Worm (Caenorhabditis elegans) whole organism, L3 larva: ENCODE results near the gene acbp-4.

Experiments used
- fkh-10 ChIP-seq: sonication (generic microtip); optimal IDR thresholded peaks from 2 replicates; lab custom pipeline; 2017; ENCODE audit warnings: missing biosample characterization, missing genetic modification reagents, missing genetic modification characterization
- jun-1 ChIP-seq: fragments of 150-350 bp; optimal IDR thresholded peaks from 2 replicates; lab custom pipeline; 2014; ENCODE audit warnings: missing biosample characterization, missing genetic modification reagents, missing genetic modification characterization
- nfya-1 ChIP-seq: sonication (generic microtip); optimal IDR thresholded peaks from 2 replicates; lab custom pipeline; 2017; ENCODE audit warnings: missing genetic modification characterization, mild to moderate bottlenecking, missing compliant biosample characterization, antibody characterized with exemption, moderate library complexity; ENCODE audit not compliant: insufficient read depth
- nhr-237 ChIP-seq: fragments of 150-350 bp; optimal IDR thresholded peaks from 2 replicates; lab custom pipeline; 2014; ENCODE audit warnings: missing biosample characterization, missing genetic modification characterization
- nhr-76 ChIP-seq: fragments of 150-350 bp; sonication (generic microtip); optimal IDR thresholded peaks from 5 replicates; lab custom pipeline; 2014; ENCODE audit warnings: missing biosample characterization, missing genetic modification characterization
- skn-1 ChIP-seq: fragments of 150-350 bp; optimal IDR thresholded peaks from 2 replicates; lab custom pipeline; 2014; ENCODE audit warnings: missing biosample characterization, missing genetic modification characterization
- snpc-4 ChIP-seq: fragments of 150-350 bp; optimal IDR thresholded peaks from 2 replicates; lab custom pipeline; 2014; ENCODE audit warnings: missing biosample characterization, missing genetic modification characterization

Gene acbp-4

ce11 chrIII:7262592-7262991 lies 46.3 kb downstream of the acbp-4 start:
- TF ChIP-seq jun-1 (tag; lab: Kevin White, UChicago), result no peak
- TF ChIP-seq nhr-76 (tag; lab: Kevin White, UChicago), result no peak
- no peak for TF ChIP-seq skn-1
- TF ChIP-seq nfya-1 (tag; lab: Kevin White, UChicago), result no peak
- TF ChIP-seq snpc-4 (tag; lab: Kevin White, UChicago), result no peak
- TF ChIP-seq fkh-10, result peak; percentile 72

ce11 chrIII:7258931-7259330 lies 50.0 kb downstream of the acbp-4 start, which contains the start of gene B0361.4:
B0361.4 (plus strand) TSS chrIII:7258991.
- TF ChIP-seq fkh-10 (peak; percentile 93), nhr-237 (no peak)
